Worm (Caenorhabditis elegans) whole organism, L1 larva: ENCODE data around the gene txdc-17.

Experiments
- aha-1 ChIP-seq: fragments of 150-350 bp; optimal IDR thresholded peaks from 2 replicates; lab custom pipeline; 2014; ENCODE audit warnings: missing biosample characterization, missing genetic modification characterization
- ama-1 ChIP-seq: fragments of 150-350 bp; optimal IDR thresholded peaks from 2 replicates; lab custom pipeline; 2014
- blmp-1 ChIP-seq: fragments of 150-350 bp; optimal IDR thresholded peaks from 2 replicates; lab custom pipeline; 2014; ENCODE audit warnings: missing biosample characterization, missing genetic modification characterization
- ceh-63 ChIP-seq: fragments of 200-800 bp; sonication (Bioruptor generic); optimal IDR thresholded peaks from 2 replicates; lab custom pipeline; 2018; ENCODE audit warnings: mild to moderate bottlenecking, missing genetic modification characterization, missing compliant biosample characterization
- ceh-82 ChIP-seq, 3 experiments: fragments of 150-350 bp in 1 of 3; sonication (generic microtip) in 2 of 3; optimal IDR thresholded peaks; 2 replicates each; lab custom pipeline; 2014 to 2017; ENCODE audit warnings: missing biosample characterization in 3 of 3, missing genetic modification characterization in 3 of 3
- ces-1 ChIP-seq: fragments of 150-350 bp; optimal IDR thresholded peaks from 2 replicates; lab custom pipeline; 2014; ENCODE audit warnings: missing biosample characterization, missing genetic modification reagents, missing genetic modification characterization
- fkh-10 ChIP-seq: sonication (generic microtip); optimal IDR thresholded peaks from 2 replicates; lab custom pipeline; 2017; ENCODE audit warnings: missing biosample characterization, missing genetic modification reagents, missing genetic modification characterization
- fos-1 ChIP-seq: fragments of 150-350 bp; optimal IDR thresholded peaks from 2 replicates; lab custom pipeline; 2014; ENCODE audit warnings: missing biosample characterization, missing genetic modification characterization
- jun-1 ChIP-seq: fragments of 150-350 bp; optimal IDR thresholded peaks from 2 replicates; lab custom pipeline; 2014; ENCODE audit warnings: missing biosample characterization, missing genetic modification reagents, missing genetic modification characterization
- lsy-2 ChIP-seq, 2 experiments: fragments of 150-350 bp; optimal IDR thresholded peaks; 2 replicates each; lab custom pipeline; 2014; ENCODE audit warnings: missing biosample characterization in 2 of 2, missing genetic modification characterization in 2 of 2
- nhr-76 ChIP-seq: sonication (generic microtip); optimal IDR thresholded peaks from 2 replicates; lab custom pipeline; 2017; ENCODE audit warnings: missing biosample characterization, missing genetic modification characterization
- pax-3 ChIP-seq: fragments of 200-800 bp; sonication (Bioruptor generic); optimal IDR thresholded peaks from 2 replicates; lab custom pipeline; 2018; ENCODE audit warnings: mild to moderate bottlenecking, missing genetic modification characterization, moderate library complexity, missing compliant biosample characterization
- unc-62 ChIP-seq: fragments of 150-350 bp; optimal IDR thresholded peaks from 2 replicates; lab custom pipeline; 2014; ENCODE audit warnings: missing biosample characterization, missing genetic modification reagents, missing genetic modification characterization

- TF ChIP-seq lsy-2 (tag; optimal IDR thresholded peaks at IDR 0.05; lab: Kevin White, UChicago) (peak; percentile 76 to 79), nhr-76 (no peak), fos-1 (tag; lab: Kevin White, UChicago) (no peak), ces-1 (GFP tag; lab: Kevin White, UChicago) (no peak), pax-3 (tag; lab: Kevin White, UChicago) (no peak), ama-1 (lab: Kevin White, UChicago) (no peak), aha-1 (tag; lab: Kevin White, UChicago) (no peak), ceh-63 (GFP tag; lab: Kevin White, UChicago) (no peak), ceh-82 (tag; optimal IDR thresholded peaks at IDR 0.05; lab: Kevin White, UChicago) (peak in 2 of 3 experiments; percentile 36 to 41), jun-1 (tag; lab: Kevin White, UChicago) (peak; percentile 33), unc-62 (no peak), fkh-10 (GFP tag; lab: Kevin White, UChicago) (no peak), blmp-1 (peak; percentile 61)
These were observed 30.0 kb upstream of the txdc-17 start for ce11 chrIII:2804461-2804860.
